Worm (Caenorhabditis elegans) whole organism, young adult: ENCODE measurements around the gene T01D3.6.

ENCODE experiments used
- B0019.2 ChIP-seq: fragments of 200-800 bp; sonication (Bioruptor generic); conservative IDR thresholded peaks from 2 replicates; pipeline ENCODE4 v1.3.6; 2022; ENCODE audit warnings: missing genetic modification reagents, missing genetic modification characterization, missing compliant biosample characterization
- B0035.1 ChIP-seq: sonication (generic microtip); optimal IDR thresholded peaks from 2 replicates; lab custom pipeline; 2016; ENCODE audit warnings: missing genetic modification characterization, mild to moderate bottlenecking, missing compliant biosample characterization, missing genotype, missing genetic modification reagents
- B0336.3 ChIP-seq: fragments of 200-800 bp; sonication (Bioruptor generic); IDR thresholded peaks from 2 replicates; pipeline ENCODE4 v1.3.6; 2022; ENCODE audit warnings: missing genetic modification characterization, missing compliant biosample characterization
- C17E4.6 ChIP-seq: fragments of 200-800 bp; sonication (Bioruptor generic); IDR thresholded peaks from 2 replicates; pipeline ENCODE4 v1.3.6; 2022; ENCODE audit warnings: missing genetic modification reagents, missing genetic modification characterization, missing compliant biosample characterization
- D2030.7 ChIP-seq: fragments of 200-800 bp; sonication (Bioruptor generic); IDR thresholded peaks from 2 replicates; pipeline ENCODE4 v1.3.6; 2022; ENCODE audit warnings: missing genetic modification reagents, missing genetic modification characterization, missing compliant biosample characterization
- F10E7.11 ChIP-seq: sonication (generic microtip); optimal IDR thresholded peaks from 2 replicates; lab custom pipeline; 2017; ENCODE audit warnings: mild to moderate bottlenecking, missing genetic modification characterization, moderate library complexity, missing compliant biosample characterization
- F22D6.2 ChIP-seq: sonication (generic microtip); optimal IDR thresholded peaks from 2 replicates; lab custom pipeline; 2016; ENCODE audit warnings: mild to moderate bottlenecking, missing genetic modification characterization, missing compliant biosample characterization
- F23B12.7 ChIP-seq: sonication (generic microtip); optimal IDR thresholded peaks from 2 replicates; lab custom pipeline; 2017; ENCODE audit warnings: missing genetic modification characterization, mild to moderate bottlenecking, missing compliant biosample characterization, antibody characterized with exemption, moderate library complexity; ENCODE audit not compliant: insufficient read depth
- F37B4.10 ChIP-seq: fragments of 200-800 bp; sonication (Bioruptor generic); IDR thresholded peaks from 2 replicates; pipeline ENCODE4 v1.3.6; 2022; ENCODE audit warnings: missing genetic modification characterization, missing compliant biosample characterization
- F49E8.2 ChIP-seq: sonication (generic microtip); optimal IDR thresholded peaks from 3 replicates; lab custom pipeline; 2017; ENCODE audit warnings: missing genetic modification characterization, mild to moderate bottlenecking, missing compliant biosample characterization, antibody characterized with exemption, moderate library complexity; ENCODE audit not compliant: insufficient read depth
- F55B11.4 ChIP-seq: sonication (generic microtip); optimal IDR thresholded peaks from 2 replicates; lab custom pipeline; 2016; ENCODE audit warnings: missing compliant biosample characterization, missing genetic modification characterization, borderline replicate concordance; ENCODE audit not compliant: insufficient read depth
- F57A8.1 ChIP-seq: fragments of 200-800 bp; sonication (Bioruptor generic); optimal IDR thresholded peaks from 2 replicates; lab custom pipeline; 2018; ENCODE audit warnings: mild to moderate bottlenecking, missing genetic modification characterization, moderate library complexity, missing compliant biosample characterization
- K11D2.4 ChIP-seq: fragments of 200-800 bp; sonication (Bioruptor generic); IDR thresholded peaks from 2 replicates; pipeline ENCODE4 v1.3.6; 2022; ENCODE audit warnings: missing genetic modification reagents, missing genetic modification characterization, missing compliant biosample characterization
- Y56A3A.18 ChIP-seq: fragments of 200-800 bp; sonication (Bioruptor generic); IDR thresholded peaks from 2 replicates; pipeline ENCODE4 v1.3.6; 2022; ENCODE audit warnings: missing genetic modification reagents, missing genetic modification characterization, missing compliant biosample characterization
- Y67H2A.10 ChIP-seq: fragments of 200-800 bp; sonication (Bioruptor generic); conservative IDR thresholded peaks from 2 replicates; pipeline ENCODE4 v1.3.6; 2022; ENCODE audit warnings: missing genetic modification reagents, missing genetic modification characterization, missing compliant biosample characterization
- Y95B8A.8 ChIP-seq: fragments of 200-800 bp; sonication (Bioruptor generic); IDR thresholded peaks from 2 replicates; pipeline ENCODE4 v1.3.6; 2022; ENCODE audit warnings: missing genetic modification reagents, missing genetic modification characterization, missing compliant biosample characterization
- ZK185.1 ChIP-seq: sonication (generic microtip); optimal IDR thresholded peaks from 2 replicates; lab custom pipeline; 2016; ENCODE audit warnings: mild to moderate bottlenecking, missing genetic modification characterization, missing compliant biosample characterization; ENCODE audit not compliant: poor library complexity, severe bottlenecking
- athp-1 ChIP-seq: sonication (generic microtip); optimal IDR thresholded peaks from 2 replicates; lab custom pipeline; 2017; ENCODE audit warnings: mild to moderate bottlenecking, missing genetic modification characterization, missing compliant biosample characterization
- attf-3 ChIP-seq: fragments of 200-800 bp; sonication (Bioruptor generic); conservative IDR thresholded peaks from 2 replicates; pipeline ENCODE4 v1.3.6; 2022; ENCODE audit warnings: missing genetic modification reagents, missing genetic modification characterization, missing compliant biosample characterization
- attf-6 ChIP-seq: fragments of 200-800 bp; sonication (Bioruptor generic); IDR thresholded peaks from 2 replicates; pipeline ENCODE4 v1.3.6; 2022; ENCODE audit warnings: missing genetic modification reagents, missing genetic modification characterization, missing compliant biosample characterization
- bed-2 ChIP-seq: fragments of 200-800 bp; sonication (Bioruptor generic); IDR thresholded peaks from 2 replicates; pipeline ENCODE4 v1.3.6; 2022; ENCODE audit warnings: missing genetic modification reagents, missing genetic modification characterization, missing compliant biosample characterization
- ceh-100 ChIP-seq: fragments of 200-800 bp; sonication (Bioruptor generic); IDR thresholded peaks from 2 replicates; pipeline ENCODE4 v1.3.6; 2022; ENCODE audit warnings: missing genetic modification reagents, missing genetic modification characterization, missing compliant biosample characterization
- dpl-1 ChIP-seq: fragments of 150-350 bp; optimal IDR thresholded peaks from 2 replicates; lab custom pipeline; 2014; ENCODE audit warnings: missing biosample characterization, missing genetic modification reagents, missing genetic modification characterization
- efl-1 ChIP-seq: fragments of 150-350 bp; optimal IDR thresholded peaks from 2 replicates; lab custom pipeline; 2014; ENCODE audit warnings: missing biosample characterization, missing genetic modification reagents, missing genetic modification characterization
- ekl-4 ChIP-seq: fragments of 200-800 bp; sonication (Bioruptor generic); IDR thresholded peaks from 2 replicates; pipeline ENCODE4 v1.3.6; 2022; ENCODE audit warnings: missing genetic modification reagents, missing genetic modification characterization, missing compliant biosample characterization
- hmg-20 ChIP-seq: fragments of 200-800 bp; sonication (Bioruptor generic); IDR thresholded peaks from 2 replicates; pipeline ENCODE4 v1.3.6; 2022; ENCODE audit warnings: missing genetic modification reagents, missing genetic modification characterization, missing compliant biosample characterization
- lag-1 ChIP-seq: fragments of 200-800 bp; sonication (Bioruptor generic); IDR thresholded peaks from 2 replicates; pipeline ENCODE4 v1.3.6; 2022; ENCODE audit warnings: missing genetic modification reagents, missing genetic modification characterization, missing compliant biosample characterization
- lin-26 ChIP-seq: fragments of 200-800 bp; sonication (Bioruptor generic); IDR thresholded peaks from 2 replicates; pipeline ENCODE4 v1.3.6; 2022; ENCODE audit warnings: missing genetic modification reagents, missing genetic modification characterization, missing compliant biosample characterization
- lin-54 ChIP-seq: fragments of 200-800 bp; sonication (Bioruptor generic); optimal IDR thresholded peaks from 2 replicates; lab custom pipeline; 2018; ENCODE audit warnings: mild to moderate bottlenecking, missing genetic modification characterization, missing compliant biosample characterization
- madf-3 ChIP-seq: fragments of 200-800 bp; sonication (Bioruptor generic); IDR thresholded peaks from 2 replicates; pipeline ENCODE4 v1.3.6; 2022; ENCODE audit warnings: missing genetic modification reagents, missing genetic modification characterization, missing compliant biosample characterization
- madf-8 ChIP-seq: fragments of 200-800 bp; sonication (Bioruptor generic); conservative IDR thresholded peaks from 2 replicates; pipeline ENCODE4 v1.3.6; 2022; ENCODE audit warnings: missing genetic modification reagents, missing genetic modification characterization, missing compliant biosample characterization
- mcd-1 ChIP-seq: fragments of 200-800 bp; sonication (Bioruptor generic); IDR thresholded peaks from 2 replicates; pipeline ENCODE4 v1.3.6; 2022; ENCODE audit warnings: missing genetic modification reagents, missing genetic modification characterization, missing compliant biosample characterization
- mxl-1 ChIP-seq: sonication (generic microtip); optimal IDR thresholded peaks from 2 replicates; lab custom pipeline; 2016; ENCODE audit warnings: missing genetic modification characterization, missing compliant biosample characterization
- nhr-120 ChIP-seq: fragments of 200-800 bp; sonication (Bioruptor generic); IDR thresholded peaks from 2 replicates; pipeline ENCODE4 v1.3.6; 2022; ENCODE audit warnings: missing genetic modification characterization, missing compliant biosample characterization
- nhr-80 ChIP-seq: sonication (generic microtip); optimal IDR thresholded peaks from 2 replicates; lab custom pipeline; 2016; ENCODE audit warnings: missing genetic modification characterization, missing compliant biosample characterization
- rec-8 ChIP-seq, 2 experiments: sonication (generic microtip); optimal IDR thresholded peaks; 2 replicates each; lab custom pipeline; 2016; ENCODE audit warnings: mild to moderate bottlenecking in 2 of 2, missing genetic modification characterization in 2 of 2, missing genetic modification reagents in 2 of 2, missing genotype in 2 of 2, missing biosample characterization in 1 of 2, missing compliant biosample characterization in 1 of 2, moderate library complexity in 1 of 2
- sdz-38 ChIP-seq: sonication (generic microtip); optimal IDR thresholded peaks from 2 replicates; lab custom pipeline; 2016; ENCODE audit warnings: missing genotype, missing genetic modification characterization, missing compliant biosample characterization
- snpc-3.4 ChIP-seq: sonication (generic microtip); optimal IDR thresholded peaks from 2 replicates; lab custom pipeline; 2017; ENCODE audit warnings: missing genetic modification characterization, mild to moderate bottlenecking, missing compliant biosample characterization, antibody characterized with exemption, moderate library complexity, missing genotype, missing genetic modification reagents
- snpc-4 ChIP-seq, 5 experiments: fragments of 150-350 bp in 1 of 5; sonication (generic microtip) in 4 of 5; optimal IDR thresholded peaks; 2 replicates each; lab custom pipeline; 2014 to 2018; ENCODE audit warnings: missing genetic modification characterization in 5 of 5, missing biosample characterization in 3 of 5, antibody characterized with exemption in 2 of 5, mild to moderate bottlenecking in 2 of 5, missing compliant biosample characterization in 2 of 5, missing genotype in 2 of 5, moderate library complexity in 2 of 5, missing genetic modification reagents in 1 of 5
- somi-1 ChIP-seq: fragments of 200-800 bp; sonication (Bioruptor generic); optimal IDR thresholded peaks from 2 replicates; lab custom pipeline; 2018; ENCODE audit warnings: mild to moderate bottlenecking, missing genetic modification characterization, missing compliant biosample characterization
- tlf-1 ChIP-seq: fragments of 200-800 bp; sonication (Bioruptor generic); optimal IDR thresholded peaks from 2 replicates; lab custom pipeline; 2018; ENCODE audit warnings: mild to moderate bottlenecking, missing genetic modification characterization, missing compliant biosample characterization
- ztf-25 ChIP-seq: fragments of 200-800 bp; sonication (Bioruptor generic); IDR thresholded peaks from 2 replicates; pipeline ENCODE4 v1.3.6; 2022; ENCODE audit warnings: missing genetic modification reagents, missing genetic modification characterization, missing compliant biosample characterization

The T01D3.6 gene

DNA sequence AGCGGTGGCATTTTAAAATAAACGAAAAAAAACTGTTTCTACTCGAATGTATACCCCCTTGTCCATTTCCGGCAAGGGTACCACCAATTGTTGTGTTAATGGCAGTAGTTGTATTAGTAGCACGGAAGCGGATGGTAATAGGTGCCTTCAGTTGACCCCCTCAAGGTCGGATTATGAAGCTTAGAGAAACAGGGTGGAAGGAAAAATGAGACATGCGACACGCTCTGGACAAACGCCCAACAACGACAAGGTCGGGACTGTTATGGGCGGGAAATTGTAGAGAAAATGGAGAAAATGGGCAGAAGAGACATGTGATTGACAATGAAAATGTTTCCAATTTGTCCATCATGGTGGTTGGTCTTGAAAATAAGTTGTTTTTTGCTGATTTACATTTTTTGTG is 12.7 kb upstream of the T01D3.6 start, which contains the start of gene T01D3.3:
TSS of gene T01D3.3 (plus strand) at position 312 of the 400 bp plus-strand sequence.
- TF ChIP-seq snpc-3.4 (tag; lab: Kevin White, UChicago) (no peak), lin-54 (GFP tag; lab: Kevin White, UChicago) (no peak), snpc-4 (GFP tag; optimal IDR thresholded peaks at IDR 0.05; lab: Kevin White, UChicago) (no peak), snpc-4 (tag; optimal IDR thresholded peaks at IDR 0.05; lab: Kevin White, UChicago) (no peak), lag-1 (GFP tag; lab: Robert Waterston, UW) (no peak)

DNA sequence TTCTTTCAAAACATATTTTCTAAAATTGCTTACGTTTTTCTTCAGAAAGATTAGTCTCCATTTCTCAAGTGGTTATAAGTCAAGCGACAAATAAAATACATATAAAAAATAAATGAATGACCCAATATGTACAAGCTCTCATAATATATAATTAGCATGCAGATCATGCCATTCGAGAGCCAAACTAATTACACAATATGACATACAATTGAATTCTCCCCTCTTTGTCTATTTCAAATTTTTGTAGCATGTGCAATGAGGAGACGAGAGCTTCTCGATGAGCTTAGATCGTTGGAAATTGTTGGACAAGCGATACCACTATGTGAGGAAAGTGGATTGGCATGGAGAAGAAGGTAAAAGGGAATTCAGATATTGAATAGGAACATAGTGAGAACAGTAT is 9.3 kb upstream of the T01D3.6 start, which contains the start of gene hlh-34:
TSS of gene hlh-34 (minus strand) at position 101 of the 400 bp plus-strand sequence.
- TF ChIP-seq tlf-1 (no peak), athp-1 (tag; lab: Kevin White, UChicago) (no peak), sdz-38 (tag; lab: Kevin White, UChicago) (no peak), attf-6 (GFP tag; lab: Robert Waterston, UW) (no peak), B0019.2 (GFP tag; lab: Robert Waterston, UW) (no peak), mcd-1 (GFP tag; lab: Robert Waterston, UW) (no peak), Y56A3A.18 (no peak), F10E7.11 (tag; lab: Kevin White, UChicago) (no peak), mxl-1 (tag; lab: Kevin White, UChicago) (no peak), lag-1 (GFP tag; lab: Robert Waterston, UW) (no peak), F57A8.1 (GFP tag; lab: Kevin White, UChicago) (no peak), D2030.7 (no peak), rec-8 (tag; optimal IDR thresholded peaks at IDR 0.05; lab: Kevin White, UChicago) (no peak), F55B11.4 (tag; lab: Kevin White, UChicago) (no peak), Y67H2A.10 (GFP tag; lab: Robert Waterston, UW) (no peak), lin-26 (GFP tag; lab: Robert Waterston, UW) (no peak), hmg-20 (GFP tag; lab: Robert Waterston, UW) (no peak)

ce11 chrV:13711060-13711459 is 5.6 kb upstream of the T01D3.6 start, which contains the start of gene srx-96:
srx-96 (plus strand) TSS chrV:13711360.
- TF ChIP-seq Y95B8A.8, result no peak
- no peak for TF ChIP-seq madf-3 (GFP tag; lab: Robert Waterston, UW)
- TF ChIP-seq F22D6.2 (tag; lab: Kevin White, UChicago), result no peak
- no peak for TF ChIP-seq nhr-120 (GFP tag; lab: Robert Waterston, UW)
- TF ChIP-seq B0035.1 (tag; lab: Kevin White, UChicago), result no peak
- TF ChIP-seq Y56A3A.18, result no peak
- no peak for TF ChIP-seq C17E4.6 (GFP tag; lab: Robert Waterston, UW)
- TF ChIP-seq B0336.3 (GFP tag; lab: Robert Waterston, UW), result no peak
- no peak for TF ChIP-seq ekl-4
- TF ChIP-seq dpl-1, result no peak
- no peak for TF ChIP-seq sdz-38 (tag; lab: Kevin White, UChicago)
- TF ChIP-seq K11D2.4 (GFP tag; lab: Robert Waterston, UW), result no peak
- TF ChIP-seq F37B4.10 (GFP tag; lab: Robert Waterston, UW), result no peak
- TF ChIP-seq ZK185.1, result no peak

ce11 chrV:13715223-13715686 is 1.4 kb upstream of the T01D3.6 start, which contains the start of gene zipt-9:
zipt-9 (minus strand) TSS chrV:13715273.
- peak; percentile 22; the same call in 1 of the 2 replicates for TF ChIP-seq madf-8
- peak; percentile 47; the same call in 1 of the 2 replicates for TF ChIP-seq D2030.7
- TF ChIP-seq somi-1 (GFP tag; lab: Kevin White, UChicago), result peak; percentile 24
- 0 out of 2 replicates have a peak, but pooled peaks have one; percentile 44 for TF ChIP-seq bed-2 (GFP tag; lab: Robert Waterston, UW)
- TF ChIP-seq nhr-80 (tag; lab: Kevin White, UChicago), result peak; percentile 49
- TF ChIP-seq K11D2.4 (GFP tag; lab: Robert Waterston, UW), result 0 out of 2 replicates have a peak, but pooled peaks have one; percentile 28
- TF ChIP-seq attf-3 (GFP tag; lab: Robert Waterston, UW), result peak; percentile 64; the same call in 1 of the 2 replicates
- TF ChIP-seq F22D6.2 (tag; lab: Kevin White, UChicago), result peak; percentile 23
- TF ChIP-seq F23B12.7 (tag; lab: Kevin White, UChicago), result peak; percentile 68
- TF ChIP-seq efl-1, result peak; percentile 27
- 0 out of 2 replicates have a peak, but pooled peaks have one; percentile 51 for TF ChIP-seq ztf-25 (GFP tag; lab: Robert Waterston, UW)
- TF ChIP-seq ceh-100 (GFP tag; lab: Robert Waterston, UW), result peak; percentile 98
- TF ChIP-seq F49E8.2, result peak; percentile 22
